Worm (Caenorhabditis elegans) whole organism, midembryonic: ENCODE results near the gene zzz-1.

Source experiments
- T22C8.4 ChIP-seq: fragments of 200-800 bp; sonication (Bioruptor generic); IDR thresholded peaks from 2 replicates; pipeline ENCODE4 v1.3.6; 2022; ENCODE audit warnings: missing genetic modification characterization, missing compliant biosample characterization
- cog-1 ChIP-seq: sonication (generic microtip); optimal IDR thresholded peaks from 2 replicates; lab custom pipeline; 2016; ENCODE audit warnings: missing genetic modification characterization, missing compliant biosample characterization
- flt-1 ChIP-seq: fragments of 200-800 bp; sonication (Bioruptor generic); IDR thresholded peaks from 2 replicates; pipeline ENCODE4 v1.3.6; 2022; ENCODE audit warnings: missing genetic modification characterization, missing compliant biosample characterization
- klf-2 ChIP-seq: fragments of 200-800 bp; sonication (Bioruptor generic); conservative IDR thresholded peaks from 2 replicates; pipeline ENCODE4 v1.3.6; 2022; ENCODE audit warnings: missing genetic modification reagents, missing genetic modification characterization, missing compliant biosample characterization
- med-1 ChIP-seq: sonication (generic microtip); optimal IDR thresholded peaks from 2 replicates; lab custom pipeline; 2017; ENCODE audit warnings: missing genetic modification characterization, mild to moderate bottlenecking, missing compliant biosample characterization, antibody characterized with exemption, missing genetic modification reagents; ENCODE audit not compliant: insufficient read depth
- ref-1 ChIP-seq: fragments of 200-800 bp; sonication (Bioruptor generic); conservative IDR thresholded peaks from 2 replicates; pipeline ENCODE4 v1.3.6; 2022; ENCODE audit warnings: missing genetic modification reagents, missing genetic modification characterization, missing compliant biosample characterization
- tab-1 ChIP-seq: fragments of 200-800 bp; sonication (Bioruptor generic); IDR thresholded peaks from 2 replicates; pipeline ENCODE4 v1.3.6; 2022; ENCODE audit warnings: missing genetic modification characterization, missing compliant biosample characterization
- ztf-23 ChIP-seq: fragments of 200-800 bp; sonication (Bioruptor generic); IDR thresholded peaks from 2 replicates; pipeline ENCODE4 v1.3.6; 2022; ENCODE audit warnings: missing genetic modification reagents, missing genetic modification characterization, missing compliant biosample characterization
- ztf-29 ChIP-seq: fragments of 200-800 bp; sonication (Bioruptor generic); IDR thresholded peaks from 2 replicates; pipeline ENCODE4 v1.3.6; 2022; ENCODE audit warnings: missing genetic modification reagents, missing genetic modification characterization, missing compliant biosample characterization

The zzz-1 gene

DNA sequence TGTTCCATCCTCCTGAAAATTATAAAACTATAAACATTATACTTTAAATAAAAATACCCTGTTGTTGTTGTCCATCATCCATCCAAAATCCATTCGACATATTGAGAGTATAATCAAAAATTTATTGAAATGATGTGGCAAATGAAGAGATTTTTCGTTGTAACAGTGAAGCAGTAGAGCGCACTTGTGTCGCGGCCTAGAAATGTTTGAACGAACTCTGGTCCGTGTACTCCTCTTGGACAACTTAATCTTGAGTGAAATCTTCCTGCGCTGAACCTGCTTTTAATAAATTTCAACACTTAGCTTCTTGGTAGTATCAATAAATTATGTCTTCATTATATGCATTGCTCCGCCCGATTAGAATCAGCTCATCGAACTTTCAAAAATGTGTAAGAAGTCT is 14.4 kb downstream of the zzz-1 start, which contains the start of the genes F32D8.14 and F32D8.5:
Gene F32D8.14 (minus strand): TSS at position 188 of the 400 bp plus-strand sequence.
Gene F32D8.5 (plus strand): TSS at position 200 of the 400 bp plus-strand sequence.
- TF ChIP-seq med-1 (GFP tag; lab: Kevin White, UChicago): no peak
- TF ChIP-seq cog-1 (tag; lab: Kevin White, UChicago): peak; percentile 4
- TF ChIP-seq flt-1 (GFP tag; lab: Robert Waterston, UW): peak; percentile 57; the same call in 1 of the 2 replicates
- TF ChIP-seq klf-2 (GFP tag; lab: Robert Waterston, UW): no peak
- peak; percentile 78; the same call in 1 of the 2 replicates for TF ChIP-seq ztf-23
- no peak for TF ChIP-seq ztf-29 (GFP tag; lab: Robert Waterston, UW)

ce11 chrV:10893510-10894128 is 15.4 kb downstream of the zzz-1 start, which contains the start of gene F32D8.4:
F32D8.4 (minus strand) TSS chrV:10893560.
- TF ChIP-seq ref-1 (GFP tag; lab: Robert Waterston, UW): no peak
- TF ChIP-seq T22C8.4 (GFP tag; lab: Robert Waterston, UW): no peak
- TF ChIP-seq ztf-29 (GFP tag; lab: Robert Waterston, UW): no peak
- TF ChIP-seq klf-2 (GFP tag; lab: Robert Waterston, UW): no peak
- TF ChIP-seq med-1 (GFP tag; lab: Kevin White, UChicago): no peak

DNA sequence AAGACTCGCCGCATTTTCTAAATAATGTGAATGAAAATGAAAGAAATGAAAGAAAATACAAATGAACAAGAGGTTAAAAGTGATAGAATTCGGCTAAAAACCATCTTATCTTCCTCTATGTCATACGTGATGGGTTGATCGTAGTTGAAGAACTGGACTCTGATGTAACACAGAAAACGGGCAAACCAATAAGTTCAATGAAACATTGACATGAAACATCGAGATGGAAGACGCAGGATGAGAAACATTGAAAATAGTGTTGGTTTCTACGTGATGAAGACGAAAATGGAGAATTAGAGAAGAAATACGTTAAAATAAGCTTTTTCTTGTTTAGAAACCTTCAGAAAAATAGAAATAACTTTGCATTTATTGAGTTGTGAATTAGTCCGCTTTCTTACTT is 18.0 kb downstream of the zzz-1 start, which contains the start of gene F32D8.12:
Gene F32D8.12 (minus strand): TSS at position 48 of the 400 bp plus-strand sequence.
- TF ChIP-seq ref-1 (GFP tag; lab: Robert Waterston, UW) (no peak), klf-2 (GFP tag; lab: Robert Waterston, UW) (no peak), med-1 (GFP tag; lab: Kevin White, UChicago) (no peak), cog-1 (tag; lab: Kevin White, UChicago) (no peak), tab-1 (GFP tag; lab: Robert Waterston, UW) (no peak), T22C8.4 (GFP tag; lab: Robert Waterston, UW) (no peak), flt-1 (GFP tag; lab: Robert Waterston, UW) (no peak), ztf-23 (no peak), ztf-29 (GFP tag; lab: Robert Waterston, UW) (no peak)

DNA sequence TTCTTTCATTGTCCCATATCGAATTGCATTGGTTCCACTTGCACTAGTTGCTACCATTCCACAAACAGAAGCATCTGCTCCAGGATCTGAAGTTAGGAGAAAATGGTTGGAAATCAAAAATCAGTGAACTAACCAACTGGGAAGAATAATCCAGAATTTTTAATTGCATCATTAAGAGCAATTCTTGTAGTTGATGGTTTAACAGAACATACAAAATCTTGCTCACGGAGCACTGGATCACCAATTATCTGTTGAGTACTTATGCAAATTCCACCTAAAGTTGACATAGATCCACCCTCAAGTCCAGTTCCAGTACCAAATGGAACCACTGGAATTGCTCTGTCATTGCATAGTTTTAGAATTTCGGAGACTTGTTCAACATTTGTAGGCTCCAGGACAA is 19.2 kb downstream of the zzz-1 start:
- no peak for TF ChIP-seq ztf-29 (GFP tag; lab: Robert Waterston, UW)
- no peak for TF ChIP-seq ref-1 (GFP tag; lab: Robert Waterston, UW)
- no peak for TF ChIP-seq flt-1 (GFP tag; lab: Robert Waterston, UW)
- no peak for TF ChIP-seq med-1 (GFP tag; lab: Kevin White, UChicago)
- no peak for TF ChIP-seq tab-1 (GFP tag; lab: Robert Waterston, UW)
- TF ChIP-seq cog-1 (tag; lab: Kevin White, UChicago): no peak
- TF ChIP-seq klf-2 (GFP tag; lab: Robert Waterston, UW): no peak
- no peak for TF ChIP-seq T22C8.4 (GFP tag; lab: Robert Waterston, UW)

DNA sequence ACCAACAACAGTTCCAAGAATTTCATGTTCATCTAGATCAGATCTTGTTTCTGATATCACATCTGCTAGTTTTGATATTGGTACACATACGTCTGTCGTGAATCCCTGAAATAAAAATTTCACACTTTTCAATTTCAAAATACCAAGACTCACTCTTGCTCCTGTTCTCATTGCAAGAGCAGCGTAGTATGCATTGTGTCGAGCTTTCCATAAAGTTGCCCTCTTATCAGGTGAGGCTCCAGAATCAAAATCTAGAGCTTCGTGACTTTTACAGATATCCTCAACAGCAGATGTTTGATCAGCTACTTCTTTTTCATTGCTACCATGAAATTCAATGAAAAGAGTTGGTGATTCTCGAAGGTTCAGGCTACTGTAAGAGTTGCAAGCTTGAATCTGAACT is 19.9 kb downstream of the zzz-1 start, which contains the start of gene F32D8.11:
Gene F32D8.11 (minus strand): TSS at position 101 of the 400 bp plus-strand sequence.
- TF ChIP-seq cog-1 (tag; lab: Kevin White, UChicago): no peak
- TF ChIP-seq T22C8.4 (GFP tag; lab: Robert Waterston, UW): no peak
- no peak for TF ChIP-seq med-1 (GFP tag; lab: Kevin White, UChicago)
- TF ChIP-seq ztf-23: no peak
- no peak for TF ChIP-seq ref-1 (GFP tag; lab: Robert Waterston, UW)
- TF ChIP-seq ztf-29 (GFP tag; lab: Robert Waterston, UW): no peak
- TF ChIP-seq klf-2 (GFP tag; lab: Robert Waterston, UW): no peak
- TF ChIP-seq flt-1 (GFP tag; lab: Robert Waterston, UW): no peak
- no peak for TF ChIP-seq tab-1 (GFP tag; lab: Robert Waterston, UW)

ce11 chrV:10888153-10888552 is 20.8 kb downstream of the zzz-1 start:
- TF ChIP-seq ztf-23 (no peak), med-1 (GFP tag; lab: Kevin White, UChicago) (no peak), ztf-29 (GFP tag; lab: Robert Waterston, UW) (no peak), T22C8.4 (GFP tag; lab: Robert Waterston, UW) (no peak), tab-1 (GFP tag; lab: Robert Waterston, UW) (no peak), klf-2 (GFP tag; lab: Robert Waterston, UW) (no peak), flt-1 (GFP tag; lab: Robert Waterston, UW) (no peak)

DNA sequence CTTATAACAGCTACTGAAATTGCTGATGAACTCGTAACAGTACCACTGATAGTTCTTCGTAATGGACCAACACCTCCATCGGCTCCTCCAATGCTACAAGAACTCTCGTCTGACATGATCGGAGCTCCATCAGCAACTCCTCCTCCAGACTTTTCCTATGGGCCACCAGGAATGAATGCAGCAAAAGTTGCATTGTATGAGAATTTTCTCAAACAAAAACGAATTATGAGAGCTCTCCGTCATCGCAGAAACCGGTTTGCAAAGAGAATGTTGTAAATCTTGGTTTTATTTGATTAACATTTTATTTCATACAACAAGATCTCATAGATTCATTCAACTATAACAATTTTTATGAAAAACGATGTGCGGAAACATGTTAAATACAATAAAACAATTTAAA is 21.4 kb downstream of the zzz-1 start:
- TF ChIP-seq med-1 (GFP tag; lab: Kevin White, UChicago) (no peak), klf-2 (GFP tag; lab: Robert Waterston, UW) (no peak), tab-1 (GFP tag; lab: Robert Waterston, UW) (no peak), ztf-23 (no peak), flt-1 (GFP tag; lab: Robert Waterston, UW) (no peak), ztf-29 (GFP tag; lab: Robert Waterston, UW) (no peak), ref-1 (GFP tag; lab: Robert Waterston, UW) (no peak), cog-1 (tag; lab: Kevin White, UChicago) (no peak), T22C8.4 (GFP tag; lab: Robert Waterston, UW) (no peak)

DNA sequence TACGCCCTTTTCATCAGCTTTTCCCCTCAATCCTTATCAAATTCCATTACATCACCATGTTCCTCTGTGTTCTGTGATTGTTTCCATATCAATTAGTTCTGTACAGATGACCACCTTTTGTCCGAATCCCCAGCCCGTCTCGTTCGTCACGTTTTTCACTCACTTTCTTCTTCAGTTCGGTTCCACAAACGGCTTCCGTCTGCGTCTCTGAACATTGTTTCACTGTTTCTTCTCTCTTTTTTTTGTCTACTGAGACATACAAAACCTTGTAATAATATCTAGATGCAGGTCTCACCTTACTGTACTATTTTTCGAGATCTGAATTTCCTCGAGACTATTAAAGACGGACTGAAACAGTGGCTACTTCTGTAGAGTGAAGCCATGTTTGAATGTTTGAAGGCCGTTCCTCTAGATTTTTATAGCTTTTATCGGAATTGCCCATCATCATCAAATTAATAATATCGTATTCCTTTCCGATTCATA is 22.5 kb downstream of the zzz-1 start, which contains the start of gene F32D8.3:
Gene F32D8.3 (plus strand): TSS at position 433 of the 483 bp plus-strand sequence.
- no peak for TF ChIP-seq flt-1 (GFP tag; lab: Robert Waterston, UW)
- TF ChIP-seq ztf-29 (GFP tag; lab: Robert Waterston, UW): no peak
- TF ChIP-seq ztf-23: no peak
- no peak for TF ChIP-seq cog-1 (tag; lab: Kevin White, UChicago)
- no peak for TF ChIP-seq med-1 (GFP tag; lab: Kevin White, UChicago)
- no peak for TF ChIP-seq ref-1 (GFP tag; lab: Robert Waterston, UW)
- TF ChIP-seq tab-1 (GFP tag; lab: Robert Waterston, UW): no peak
- TF ChIP-seq klf-2 (GFP tag; lab: Robert Waterston, UW): no peak
- no peak for TF ChIP-seq T22C8.4 (GFP tag; lab: Robert Waterston, UW)
